Fruit fly (Drosophila melanogaster): ENCODE data around the gene CG14551.

Gene CG14551

DNA sequence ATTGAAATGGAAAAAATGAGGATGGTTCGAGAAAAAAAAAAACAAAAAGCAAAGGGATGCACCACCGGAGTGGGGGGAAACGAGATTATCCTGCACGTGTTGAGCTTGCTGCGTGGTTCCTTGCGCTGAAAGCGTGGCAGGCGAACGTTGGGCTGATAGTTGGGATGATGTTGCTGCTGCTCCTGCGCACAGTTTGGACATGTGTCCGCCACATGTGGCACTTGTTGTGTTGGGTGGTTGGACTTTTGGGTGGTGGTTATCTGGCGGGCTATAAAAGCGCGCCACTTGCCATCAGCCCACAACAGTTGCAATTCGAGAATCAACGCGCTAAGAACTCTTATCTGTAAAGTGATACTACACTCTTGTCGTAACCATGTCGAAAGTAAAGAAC, 30.2 kb downstream of the CG14551 start:
- TF ChIP-seq zfh2 (GFP tag; optimal IDR thresholded peaks at IDR 0.05) = no peak
- TF ChIP-seq CG32767 (GFP tag; IDR thresholded peaks at IDR 0.05) = no peak
- no peak for TF ChIP-seq CG2889 (GFP tag; IDR thresholded peaks at IDR 0.05)
- no peak for TF ChIP-seq CG10979 (tag; optimal IDR thresholded peaks at IDR 0.05)
- TF ChIP-seq CG6689 (GFP tag; IDR thresholded peaks at IDR 0.05) = no peak
- no peak for TF ChIP-seq run (tag; optimal IDR thresholded peaks at IDR 0.05)
- TF ChIP-seq tgo (GFP tag; IDR thresholded peaks at IDR 0.05) = no peak
- TF ChIP-seq Dp (GFP tag; optimal IDR thresholded peaks at IDR 0.05) = no peak
- 0 out of 2 replicates have a peak, but pooled peaks have one; percentile 15 for TF ChIP-seq CG32772 (GFP tag; IDR thresholded peaks at IDR 0.05)
- TF ChIP-seq pros (GFP tag; optimal IDR thresholded peaks at IDR 0.05) = peak; percentile 41
- TF ChIP-seq ewg (GFP tag; optimal IDR thresholded peaks at IDR 0.05) = peak; percentile 72
- TF ChIP-seq CG13624 (GFP tag; optimal IDR thresholded peaks at IDR 0.05) = no peak
- no peak for TF ChIP-seq Stat92E (GFP tag; optimal IDR thresholded peaks at IDR 0.05)
- no peak for TF ChIP-seq CG7357 (GFP tag; IDR thresholded peaks at IDR 0.05)
- peak; percentile 93 for TF ChIP-seq Hey (tag; optimal IDR thresholded peaks at IDR 0.05)
- TF ChIP-seq CG1233 (GFP tag; optimal IDR thresholded peaks at IDR 0.05) = no peak
- TF ChIP-seq maf-S (GFP tag; optimal IDR thresholded peaks at IDR 0.05) = no peak
- TF ChIP-seq twi (tag; optimal IDR thresholded peaks at IDR 0.05) = peak; percentile 74
- no peak for TF ChIP-seq Dip3 (GFP tag; optimal IDR thresholded peaks at IDR 0.05)
- no peak for TF ChIP-seq pfk (GFP tag; optimal IDR thresholded peaks at IDR 0.05)
- no peak for TF ChIP-seq vvl (GFP tag; IDR thresholded peaks at IDR 0.05)
- no peak for TF ChIP-seq salm (tag; optimal IDR thresholded peaks at IDR 0.05)
- TF ChIP-seq scrt (GFP tag; optimal IDR thresholded peaks at IDR 0.05) = peak; percentile 16
- no peak for TF ChIP-seq al (GFP tag; IDR thresholded peaks at IDR 0.05)
- no peak for TF ChIP-seq CG12942 (GFP tag; optimal IDR thresholded peaks at IDR 0.05)

DNA sequence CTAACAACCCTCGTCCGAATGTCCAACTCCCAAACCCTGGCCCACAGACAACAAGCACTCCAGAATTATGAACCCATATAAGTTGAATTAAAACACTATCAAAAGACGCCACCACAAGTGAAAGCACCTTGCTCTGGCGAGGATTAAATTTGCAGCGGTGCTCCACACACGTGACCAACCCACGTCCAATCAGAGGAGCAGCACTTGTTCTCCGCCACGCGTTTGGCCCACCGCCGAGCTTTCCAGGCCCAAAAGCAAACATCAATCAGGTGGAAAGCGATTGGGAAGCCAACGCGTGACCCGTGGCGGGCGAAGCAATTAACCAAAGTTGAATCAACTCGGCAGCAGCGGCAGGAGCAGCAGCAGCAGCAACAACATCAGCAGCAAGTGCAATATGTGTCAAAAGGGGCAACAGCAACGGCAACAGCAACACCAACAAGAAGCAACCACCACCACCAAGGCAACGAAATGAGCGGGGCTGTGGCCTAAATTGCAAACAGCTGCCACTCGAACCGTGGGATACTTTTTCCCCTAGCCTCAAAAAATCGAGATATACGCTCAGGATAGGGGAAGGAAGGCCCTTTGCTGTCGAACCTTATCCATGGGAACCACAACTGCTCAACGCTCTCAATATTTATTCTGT, 30.7 kb downstream of the CG14551 start:
- TF ChIP-seq p53 (GFP tag; optimal IDR thresholded peaks at IDR 0.05) (no peak), NfI (GFP tag; optimal IDR thresholded peaks at IDR 0.05) (no peak), CG30431 (GFP tag; optimal IDR thresholded peaks at IDR 0.05) (no peak), CG12769 (tag; optimal IDR thresholded peaks at IDR 0.05) (no peak), ERR (GFP tag; optimal IDR thresholded peaks at IDR 0.05) (no peak), kni (GFP tag; optimal IDR thresholded peaks at IDR 0.05) (peak; percentile 72), crp (GFP tag; optimal IDR thresholded peaks at IDR 0.05) (no peak), tll (GFP tag; optimal IDR thresholded peaks at IDR 0.05) (peak in 1 of 2 experiments; percentile 44), vvl (GFP tag; IDR thresholded peaks at IDR 0.05) (no peak), CG3847 (GFP tag; IDR thresholded peaks at IDR 0.05) (no peak), H15 (GFP tag; IDR thresholded peaks at IDR 0.05) (no peak), usp (GFP tag; optimal IDR thresholded peaks at IDR 0.05) (no peak), bbx (GFP tag; IDR thresholded peaks at IDR 0.05; ENCODE audit: partially characterized antibody) (no peak), Dip3 (GFP tag; optimal IDR thresholded peaks at IDR 0.05) (no peak), oc (tag; optimal IDR thresholded peaks at IDR 0.05) (peak; percentile 51), CG7963 (GFP tag; IDR thresholded peaks at IDR 0.05; ENCODE audit: partially characterized antibody) (no peak), cg (GFP tag; optimal IDR thresholded peaks at IDR 0.05) (peak; percentile 12), CG8290 (GFP tag; optimal IDR thresholded peaks at IDR 0.05) (no peak), CG8290 (tag; optimal IDR thresholded peaks at IDR 0.05) (no peak), bab2 (GFP tag; optimal IDR thresholded peaks at IDR 0.05) (no peak), da (GFP tag; optimal IDR thresholded peaks at IDR 0.05) (peak; percentile 72), otp (GFP tag; IDR thresholded peaks at IDR 0.05) (no peak), CG18262 (tag; optimal IDR thresholded peaks at IDR 0.05) (no peak), sens-2 (GFP tag; IDR thresholded peaks at IDR 0.05) (no peak), CG43689 (GFP tag; IDR thresholded peaks at IDR 0.05) (no peak), CG12299 (tag; optimal IDR thresholded peaks at IDR 0.05) (no peak), cas (GFP tag; IDR thresholded peaks at IDR 0.05) (no peak), Fer2 (tag; optimal IDR thresholded peaks at IDR 0.05) (no peak)

Data from whole organism, embryonic.